Fruit fly (Drosophila melanogaster) Kc167 (cell line): ENCODE measurements around the gene Smu1.

Experiments used
- Myc ChIP-seq: fragments of >200 bp; optimal IDR thresholded peaks from 2 replicates; lab custom pipeline; 2017; ENCODE audit warnings: missing external identifiers
- h ChIP-seq: fragments of >200 bp; optimal IDR thresholded peaks from 3 replicates; lab custom pipeline; 2018; ENCODE audit warnings: missing external identifiers
- psq ChIP-seq: fragments of >200 bp; optimal IDR thresholded peaks from 2 replicates; lab custom pipeline; 2017; ENCODE audit warnings: missing external identifiers
- ttk ChIP-seq: sonication (Bioruptor generic); optimal IDR thresholded peaks from 2 replicates; lab custom pipeline; 2017; ENCODE audit warnings: missing external identifiers

- no peak for TF ChIP-seq h (lab: Kevin White, UChicago)
- TF ChIP-seq Myc (lab: Kevin White, UChicago), result no peak
- TF ChIP-seq ttk (lab: Kevin White, UChicago), result no peak
- TF ChIP-seq psq, result no peak
These were observed 9.4 kb upstream of the Smu1 start for dm6 chr3R:18990514-18990913.
